Worm (Caenorhabditis elegans): Measurements from ENCODE around the gene R151.2.
A peak's percentile ranks its signal among the peaks of the same experiment; 100 is the strongest.

R151.2 gene

DNA sequence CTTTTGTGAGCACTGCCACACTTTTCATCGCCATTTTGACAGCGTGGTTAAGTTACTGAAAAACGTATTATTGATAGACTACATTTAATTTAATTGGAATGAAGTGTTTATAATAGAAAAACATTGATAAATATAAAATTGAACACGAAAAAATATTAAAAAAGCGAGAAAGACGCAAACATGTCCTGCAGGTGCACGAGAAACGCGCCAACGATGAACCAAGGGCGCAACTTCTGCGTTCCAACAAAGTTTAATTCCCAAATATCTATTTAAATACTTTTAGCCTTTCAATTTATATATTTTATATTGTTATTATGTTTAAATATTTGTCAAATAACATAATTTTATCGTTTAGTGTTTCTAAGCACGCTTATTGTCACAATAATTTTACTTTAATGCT, 24.4 kb downstream of the R151.2 start, which contains the start of gene ndus-8:
Gene ndus-8, minus strand, starts transcription at position 55 of the 400 bp plus-strand sequence.
- TF ChIP-seq R02D3.7 (tag; optimal IDR thresholded peaks at IDR 0.05) (no peak), aha-1 (tag) (peak; percentile 51), pha-4 (GFP tag; IDR thresholded peaks at IDR 0.05) (no peak), pha-4 (tag; optimal IDR thresholded peaks at IDR 0.05) (peak; percentile 43), rbr-2 (tag; optimal IDR thresholded peaks at IDR 0.05) (peak; percentile 44), T26A8.4 (GFP tag; IDR thresholded peaks at IDR 0.05) (no peak), nhr-102 (tag; optimal IDR thresholded peaks at IDR 0.05) (no peak), skn-1 (tag; optimal IDR thresholded peaks at IDR 0.05) (no peak), nhr-42 (GFP tag; IDR thresholded peaks at IDR 0.05) (no peak), nhr-77 (tag; optimal IDR thresholded peaks at IDR 0.05) (peak; percentile 5), mep-1 (tag; optimal IDR thresholded peaks at IDR 0.05) (peak; percentile 62), gei-8 (GFP tag; optimal IDR thresholded peaks at IDR 0.05) (no peak), madf-5 (GFP tag; IDR thresholded peaks at IDR 0.05) (no peak), jun-1 (tag; optimal IDR thresholded peaks at IDR 0.05) (no peak), hlh-11 (tag; optimal IDR thresholded peaks at IDR 0.05) (peak; percentile 39), nhr-6 (tag; optimal IDR thresholded peaks at IDR 0.05) (no peak), dpl-1 (GFP tag; optimal IDR thresholded peaks at IDR 0.05) (peak; percentile 78), D1046.2 (GFP tag; IDR thresholded peaks at IDR 0.05) (no peak), nhr-237 (tag; optimal IDR thresholded peaks at IDR 0.05) (no peak), lsy-2 (tag; optimal IDR thresholded peaks at IDR 0.05) (peak in 1 of 2 experiments; percentile 89), ctbp-1 (GFP tag; IDR thresholded peaks at IDR 0.05) (no peak), egl-27 (tag; optimal IDR thresholded peaks at IDR 0.05) (no peak), mdl-1 (tag; optimal IDR thresholded peaks at IDR 0.05) (no peak), ceh-32 (tag; optimal IDR thresholded peaks at IDR 0.05; ENCODE audit: poor library complexity) (no peak), ces-1 (GFP tag; optimal IDR thresholded peaks at IDR 0.05) (no peak), daf-16 (GFP tag; optimal IDR thresholded peaks at IDR 0.05) (no peak), daf-16 (tag; optimal IDR thresholded peaks at IDR 0.05) (peak; percentile 40), mxl-3 (GFP tag; optimal IDR thresholded peaks at IDR 0.05) (no peak), zfp-2 (tag; optimal IDR thresholded peaks at IDR 0.05) (no peak), lir-3 (tag; optimal IDR thresholded peaks at IDR 0.05) (no peak), mxl-2 (GFP tag; conservative IDR thresholded peaks at IDR 0.05) (no peak), ceh-44 (GFP tag; IDR thresholded peaks at IDR 0.05) (no peak), lin-15B (tag; optimal IDR thresholded peaks at IDR 0.05) (no peak), F44E2.7 (GFP tag; IDR thresholded peaks at IDR 0.05) (no peak), tag-97 (GFP tag; IDR thresholded peaks at IDR 0.05) (no peak), arid-1 (GFP tag; conservative IDR thresholded peaks at IDR 0.05) (0 out of 2 replicates have a peak, but pooled peaks have one; percentile 19), nhr-111 (GFP tag; optimal IDR thresholded peaks at IDR 0.05) (no peak), ZK546.5 (tag; optimal IDR thresholded peaks at IDR 0.05) (no peak), hlh-30 (tag; optimal IDR thresholded peaks at IDR 0.05; ENCODE audit: insufficient read depth) (peak; percentile 35), zfp-3 (GFP tag; conservative IDR thresholded peaks at IDR 0.05) (no peak), pqm-1 (tag; optimal IDR thresholded peaks at IDR 0.05) (no peak), lin-38 (GFP tag; IDR thresholded peaks at IDR 0.05) (peak; percentile 60), Y5F2A.4 (GFP tag; optimal IDR thresholded peaks at IDR 0.05) (no peak), F10B5.3 (tag; optimal IDR thresholded peaks at IDR 0.05) (no peak), nhr-28 (tag; optimal IDR thresholded peaks at IDR 0.05) (no peak), ceh-62 (tag; optimal IDR thresholded peaks at IDR 0.05) (no peak), T20F7.1 (GFP tag; optimal IDR thresholded peaks at IDR 0.05) (no peak), set-16 (GFP tag; IDR thresholded peaks at IDR 0.05) (no peak), nhr-11 (tag; optimal IDR thresholded peaks at IDR 0.05) (no peak), ceh-82 (tag; optimal IDR thresholded peaks at IDR 0.05) (no peak), dve-1 (tag; optimal IDR thresholded peaks at IDR 0.05; ENCODE audit: insufficient read depth) (peak; percentile 62), mes-2 (tag; optimal IDR thresholded peaks at IDR 0.05; ENCODE audit: poor library complexity, severe bottlenecking) (peak; percentile 82), duxl-1 (tag; optimal IDR thresholded peaks at IDR 0.05; ENCODE audit: poor library complexity) (peak; percentile 18)
